Comparison of ENCODE assay signal across 1 fruit fly cellular context in genomic region chr3L:6494928-6495806, dm6.
TF ChIP-seq lines count a peak whose summit lies in the region.

TSS of gene Vps8 (minus strand) at chr3L:6495297.
TSS of gene sfl (plus strand) at chr3L:6495680.

TF ChIP-seq in whole organism, embryonic, 481 proteins besides CTCF, POLR2A, EP300 and RAD21 (continued from another document and continues in another):
- TF ChIP-seq CG15601 (tag; optimal IDR thresholded peaks at IDR 0.05; lab: Kevin White, UChicago): peak; percentile 4
- TF ChIP-seq nmo (GFP tag; optimal IDR thresholded peaks at IDR 0.05; lab: Kevin White, UChicago): peak; percentile 48
- TF ChIP-seq Hr39 (optimal IDR thresholded peaks at IDR 0.05; lab: Kevin White, UChicago): no peak
- peak; percentile 78 for TF ChIP-seq sna (GFP tag; IDR thresholded peaks at IDR 0.05; lab: Robert Waterston, UW; ENCODE audit: partially characterized antibody)
- TF ChIP-seq CG15073 (GFP tag; optimal IDR thresholded peaks at IDR 0.05; lab: Kevin White, UChicago): no peak
- TF ChIP-seq Nf-YC (tag; optimal IDR thresholded peaks at IDR 0.05; lab: Kevin White, UChicago): peak; percentile 42
- no peak for TF ChIP-seq Trl (optimal IDR thresholded peaks at IDR 0.05; lab: Kevin White, UChicago)
- TF ChIP-seq Trl (GFP tag; optimal IDR thresholded peaks at IDR 0.05; lab: Kevin White, UChicago): no peak
- TF ChIP-seq Tbp (GFP tag; optimal IDR thresholded peaks at IDR 0.05; lab: Kevin White, UChicago): no peak
- TF ChIP-seq phol (tag; optimal IDR thresholded peaks at IDR 0.05; lab: Kevin White, UChicago): peak; percentile 56
- TF ChIP-seq HLH54F (GFP tag; optimal IDR thresholded peaks at IDR 0.05; lab: Kevin White, UChicago): peak; percentile 13
- TF ChIP-seq wor (GFP tag; IDR thresholded peaks at IDR 0.05; lab: Robert Waterston, UW): no peak
- no peak for TF ChIP-seq ftz-f1 (GFP tag; optimal IDR thresholded peaks at IDR 0.05; lab: Kevin White, UChicago)
- TF ChIP-seq CG31224 (GFP tag; IDR thresholded peaks at IDR 0.05; lab: Robert Waterston, UW): no peak
- no peak for TF ChIP-seq CG17802 (tag; optimal IDR thresholded peaks at IDR 0.05; lab: Kevin White, UChicago)
- TF ChIP-seq Dad (GFP tag; optimal IDR thresholded peaks at IDR 0.05; lab: Kevin White, UChicago): no peak
- TF ChIP-seq pfk (GFP tag; optimal IDR thresholded peaks at IDR 0.05; lab: Kevin White, UChicago): no peak
- peak; percentile 3 for TF ChIP-seq CG4617 (GFP tag; optimal IDR thresholded peaks at IDR 0.05; lab: Kevin White, UChicago; ENCODE audit: borderline replicate concordance)
- TF ChIP-seq chm (GFP tag; IDR thresholded peaks at IDR 0.05; lab: Robert Waterston, UW): peak; percentile 32
- TF ChIP-seq Hmr (GFP tag; optimal IDR thresholded peaks at IDR 0.05; lab: Kevin White, UChicago): peak; percentile 52
- no peak for TF ChIP-seq B-H2 (GFP tag; optimal IDR thresholded peaks at IDR 0.05; lab: Kevin White, UChicago)
- TF ChIP-seq jigr1 (GFP tag; IDR thresholded peaks at IDR 0.05; lab: Robert Waterston, UW): peak; percentile 41; the same call in 1 of the 3 replicates
- no peak for TF ChIP-seq CG6683 (GFP tag; optimal IDR thresholded peaks at IDR 0.05; lab: Kevin White, UChicago)
- no peak for TF ChIP-seq slou (GFP tag; optimal IDR thresholded peaks at IDR 0.05; lab: Kevin White, UChicago)
- no peak for TF ChIP-seq Stat92E (GFP tag; optimal IDR thresholded peaks at IDR 0.05; lab: Kevin White, UChicago)
- TF ChIP-seq CG3995 (GFP tag; optimal IDR thresholded peaks at IDR 0.05; lab: Kevin White, UChicago): no peak
- TF ChIP-seq Xrp1 (GFP tag; IDR thresholded peaks at IDR 0.05; lab: Robert Waterston, UW): no peak
- TF ChIP-seq CG8359 (GFP tag; optimal IDR thresholded peaks at IDR 0.05; lab: Kevin White, UChicago; ENCODE audit: borderline replicate concordance): no peak
- peak; percentile 82 for TF ChIP-seq ato (GFP tag; IDR thresholded peaks at IDR 0.05; lab: Robert Waterston, UW; ENCODE audit: partially characterized antibody)
- no peak for TF ChIP-seq CrebB (tag; optimal IDR thresholded peaks at IDR 0.05; lab: Kevin White, UChicago)
- TF ChIP-seq CG18476 (GFP tag; optimal IDR thresholded peaks at IDR 0.05; lab: Kevin White, UChicago): peak; percentile 30
- peak; percentile 87 for TF ChIP-seq vnd (GFP tag; IDR thresholded peaks at IDR 0.05; lab: Robert Waterston, UW; ENCODE audit: partially characterized antibody)
- no peak for TF ChIP-seq fu2 (GFP tag; optimal IDR thresholded peaks at IDR 0.05; lab: Kevin White, UChicago)
- TF ChIP-seq CG9817 (tag; optimal IDR thresholded peaks at IDR 0.05; lab: Kevin White, UChicago): no peak
- peak; percentile 5 for TF ChIP-seq exex (tag; optimal IDR thresholded peaks at IDR 0.05; lab: Kevin White, UChicago)
- TF ChIP-seq CG31365 (tag; optimal IDR thresholded peaks at IDR 0.05; lab: Kevin White, UChicago): no peak
- TF ChIP-seq dmrt99B (tag; optimal IDR thresholded peaks at IDR 0.05; lab: Kevin White, UChicago): peak; percentile 22
- no peak for TF ChIP-seq sens-2 (GFP tag; IDR thresholded peaks at IDR 0.05; lab: Robert Waterston, UW)
- TF ChIP-seq NfI (GFP tag; optimal IDR thresholded peaks at IDR 0.05; lab: Kevin White, UChicago): peak; percentile 27
- TF ChIP-seq pros (GFP tag; optimal IDR thresholded peaks at IDR 0.05; lab: Kevin White, UChicago): no peak
- no peak for TF ChIP-seq CG10654 (GFP tag; optimal IDR thresholded peaks at IDR 0.05; lab: Kevin White, UChicago)
- TF ChIP-seq E2f1 (GFP tag; IDR thresholded peaks at IDR 0.05; lab: Robert Waterston, UW): no peak
- TF ChIP-seq bigmax (GFP tag; optimal IDR thresholded peaks at IDR 0.05; lab: Kevin White, UChicago): no peak
- TF ChIP-seq bsh (GFP tag; optimal IDR thresholded peaks at IDR 0.05; lab: Kevin White, UChicago): no peak
- TF ChIP-seq pan (optimal IDR thresholded peaks at IDR 0.05; lab: Kevin White, UChicago): no peak
- no peak for TF ChIP-seq pan (GFP tag; optimal IDR thresholded peaks at IDR 0.05 in 1 of 2, IDR thresholded peaks at IDR 0.05 in 1 of 2)
- TF ChIP-seq scrt (GFP tag; optimal IDR thresholded peaks at IDR 0.05; lab: Kevin White, UChicago): no peak
- peak; percentile 15 for TF ChIP-seq Xbp1 (GFP tag; optimal IDR thresholded peaks at IDR 0.05; lab: Kevin White, UChicago)
- peak; percentile 12 for TF ChIP-seq CG13424 (tag; optimal IDR thresholded peaks at IDR 0.05; lab: Kevin White, UChicago)
- TF ChIP-seq eve (GFP tag; optimal IDR thresholded peaks at IDR 0.05; lab: Kevin White, UChicago): no peak
- no peak for TF ChIP-seq insv (GFP tag; optimal IDR thresholded peaks at IDR 0.05; lab: Kevin White, UChicago)
- TF ChIP-seq Sin3A (optimal IDR thresholded peaks at IDR 0.05; lab: Kevin White, UChicago): peak; percentile 69
- TF ChIP-seq CG6272 (GFP tag; IDR thresholded peaks at IDR 0.05; lab: Robert Waterston, UW): 0 out of 2 replicates have a peak, but pooled peaks have one; percentile 15
- TF ChIP-seq nau (GFP tag; optimal IDR thresholded peaks at IDR 0.05; lab: Kevin White, UChicago): no peak
- no peak for TF ChIP-seq CG12942 (GFP tag; optimal IDR thresholded peaks at IDR 0.05; lab: Kevin White, UChicago)
- no peak for TF ChIP-seq Dbx (GFP tag; IDR thresholded peaks at IDR 0.05; lab: Robert Waterston, UW)
- no peak for TF ChIP-seq Eip74EF (GFP tag; optimal IDR thresholded peaks at IDR 0.05; lab: Kevin White, UChicago)
- TF ChIP-seq CkIIα-i1 (GFP tag; IDR thresholded peaks at IDR 0.05; lab: Robert Waterston, UW): no peak
- no peak for TF ChIP-seq Lpt (GFP tag; optimal IDR thresholded peaks at IDR 0.05; lab: Kevin White, UChicago)
- no peak for TF ChIP-seq CG8388 (GFP tag; optimal IDR thresholded peaks at IDR 0.05; lab: Kevin White, UChicago)
- peak; percentile 32; the same call in 1 of the 2 replicates for TF ChIP-seq sob (GFP tag; IDR thresholded peaks at IDR 0.05; lab: Robert Waterston, UW)
- peak; percentile 69; the same call in 2 of the 3 replicates for TF ChIP-seq CG34422 (GFP tag; IDR thresholded peaks at IDR 0.05; lab: Robert Waterston, UW)
- TF ChIP-seq Ptx1 (GFP tag; IDR thresholded peaks at IDR 0.05; lab: Robert Waterston, UW): no peak
- peak; percentile 45 for TF ChIP-seq YL-1 (GFP tag; optimal IDR thresholded peaks at IDR 0.05; lab: Kevin White, UChicago)
- TF ChIP-seq CG14667 (GFP tag; IDR thresholded peaks at IDR 0.05; lab: Robert Waterston, UW): no peak
- peak; percentile 79 for TF ChIP-seq Doc3 (GFP tag; IDR thresholded peaks at IDR 0.05; lab: Robert Waterston, UW; ENCODE audit: partially characterized antibody)
- TF ChIP-seq Sry-β (GFP tag; optimal IDR thresholded peaks at IDR 0.05; lab: Kevin White, UChicago): no peak
- TF ChIP-seq CG9797 (GFP tag; optimal IDR thresholded peaks at IDR 0.05; lab: Kevin White, UChicago): peak; percentile 10
- TF ChIP-seq CG15269 (tag; optimal IDR thresholded peaks at IDR 0.05; lab: Kevin White, UChicago): peak; percentile 9
- TF ChIP-seq CG7963 (GFP tag; IDR thresholded peaks at IDR 0.05; lab: Robert Waterston, UW; ENCODE audit: partially characterized antibody): peak; percentile 79
- no peak for TF ChIP-seq Usf (GFP tag; optimal IDR thresholded peaks at IDR 0.05; lab: Kevin White, UChicago)
- no peak for TF ChIP-seq CG1529 (GFP tag; optimal IDR thresholded peaks at IDR 0.05; lab: Kevin White, UChicago)
- no peak for TF ChIP-seq Kr (GFP tag; optimal IDR thresholded peaks at IDR 0.05; lab: Kevin White, UChicago)
- TF ChIP-seq CG32772 (GFP tag; IDR thresholded peaks at IDR 0.05; lab: Robert Waterston, UW): no peak
- peak; percentile 15 for TF ChIP-seq her (GFP tag; optimal IDR thresholded peaks at IDR 0.05; lab: Kevin White, UChicago)
- no peak for TF ChIP-seq CG11723 (GFP tag; optimal IDR thresholded peaks at IDR 0.05; lab: Kevin White, UChicago)
- TF ChIP-seq luna (GFP tag; optimal IDR thresholded peaks at IDR 0.05; lab: Kevin White, UChicago): no peak
- no peak for TF ChIP-seq crol (GFP tag; IDR thresholded peaks at IDR 0.05; lab: Robert Waterston, UW)
- TF ChIP-seq maf-S (GFP tag; optimal IDR thresholded peaks at IDR 0.05; lab: Kevin White, UChicago): no peak
- TF ChIP-seq Side (GFP tag; optimal IDR thresholded peaks at IDR 0.05; lab: Kevin White, UChicago): peak; percentile 1
- TF ChIP-seq CG11093 (GFP tag; IDR thresholded peaks at IDR 0.05; lab: Robert Waterston, UW): no peak
- TF ChIP-seq CG33213 (GFP tag; optimal IDR thresholded peaks at IDR 0.05; lab: Kevin White, UChicago): peak; percentile 12
- TF ChIP-seq ERR (GFP tag; optimal IDR thresholded peaks at IDR 0.05; lab: Kevin White, UChicago): no peak
- no peak for TF ChIP-seq PHDP (tag; optimal IDR thresholded peaks at IDR 0.05; lab: Kevin White, UChicago)
- no peak for TF ChIP-seq CG30431 (GFP tag; optimal IDR thresholded peaks at IDR 0.05; lab: Kevin White, UChicago)
- TF ChIP-seq CG16779 (GFP tag; IDR thresholded peaks at IDR 0.05; lab: Robert Waterston, UW): no peak
- TF ChIP-seq H2.0 (GFP tag; IDR thresholded peaks at IDR 0.05; lab: Robert Waterston, UW): no peak
- no peak for TF ChIP-seq fd3F (GFP tag; optimal IDR thresholded peaks at IDR 0.05; lab: Kevin White, UChicago)
- no peak for TF ChIP-seq CG13123 (GFP tag; optimal IDR thresholded peaks at IDR 0.05; lab: Kevin White, UChicago)
- peak; percentile 15 for TF ChIP-seq Blimp-1 (GFP tag; optimal IDR thresholded peaks at IDR 0.05; lab: Kevin White, UChicago)
- no peak for TF ChIP-seq Poxn (GFP tag; IDR thresholded peaks at IDR 0.05; lab: Robert Waterston, UW)
- TF ChIP-seq Dip3 (GFP tag; optimal IDR thresholded peaks at IDR 0.05; lab: Kevin White, UChicago): no peak
- no peak for TF ChIP-seq CG4854 (GFP tag; optimal IDR thresholded peaks at IDR 0.05; lab: Kevin White, UChicago)
- TF ChIP-seq CG9876 (GFP tag; optimal IDR thresholded peaks at IDR 0.05; lab: Kevin White, UChicago): no peak
- TF ChIP-seq cad (GFP tag; optimal IDR thresholded peaks at IDR 0.05; lab: Kevin White, UChicago): no peak
- TF ChIP-seq mirr (GFP tag; optimal IDR thresholded peaks at IDR 0.05; lab: Kevin White, UChicago): no peak
- no peak for TF ChIP-seq CG3065 (GFP tag; optimal IDR thresholded peaks at IDR 0.05; lab: Kevin White, UChicago)
- TF ChIP-seq CG8924 (tag; optimal IDR thresholded peaks at IDR 0.05; lab: Kevin White, UChicago): peak; percentile 34
- no peak for TF ChIP-seq GATAe (GFP tag; conservative IDR thresholded peaks at IDR 0.05; lab: Robert Waterston, UW)
- no peak for TF ChIP-seq dmrt11E (tag; optimal IDR thresholded peaks at IDR 0.05; lab: Kevin White, UChicago)
- peak; percentile 69 for TF ChIP-seq CG14710 (tag; optimal IDR thresholded peaks at IDR 0.05; lab: Kevin White, UChicago)
- TF ChIP-seq hkb (optimal IDR thresholded peaks at IDR 0.05; lab: Kevin White, UChicago): no peak
- TF ChIP-seq hkb (GFP tag; IDR thresholded peaks at IDR 0.05; lab: Robert Waterston, UW): peak; percentile 33; the same call in 1 of the 2 replicates
- TF ChIP-seq D19B (GFP tag; optimal IDR thresholded peaks at IDR 0.05; lab: Kevin White, UChicago): no peak
- TF ChIP-seq eyg (GFP tag; optimal IDR thresholded peaks at IDR 0.05; lab: Kevin White, UChicago): no peak
- TF ChIP-seq CG17912 (GFP tag; optimal IDR thresholded peaks at IDR 0.05; lab: Kevin White, UChicago): no peak
- TF ChIP-seq CG10565 (GFP tag; optimal IDR thresholded peaks at IDR 0.05; lab: Kevin White, UChicago): no peak
- TF ChIP-seq gro (GFP tag; optimal IDR thresholded peaks at IDR 0.05; lab: Kevin White, UChicago): peak; percentile 18
- 0 out of 2 replicates have a peak, but pooled peaks have one; percentile 37 for TF ChIP-seq vvl (GFP tag; IDR thresholded peaks at IDR 0.05; lab: Robert Waterston, UW)
- TF ChIP-seq CG9215 (GFP tag; IDR thresholded peaks at IDR 0.05; lab: Robert Waterston, UW): no peak
- TF ChIP-seq twi (tag; optimal IDR thresholded peaks at IDR 0.05; lab: Kevin White, UChicago): peak; percentile 3
- peak; percentile 90 for TF ChIP-seq Scr (GFP tag; IDR thresholded peaks at IDR 0.05; lab: Robert Waterston, UW; ENCODE audit: partially characterized antibody)
- TF ChIP-seq ab (GFP tag; optimal IDR thresholded peaks at IDR 0.05; lab: Kevin White, UChicago): no peak
- no peak for TF ChIP-seq bab2 (GFP tag; optimal IDR thresholded peaks at IDR 0.05; lab: Kevin White, UChicago)
- no peak for TF ChIP-seq Rx (GFP tag; IDR thresholded peaks at IDR 0.05; lab: Robert Waterston, UW)
- no peak for TF ChIP-seq CG4404 (GFP tag; IDR thresholded peaks at IDR 0.05; lab: Robert Waterston, UW)
- TF ChIP-seq corto (GFP tag; optimal IDR thresholded peaks at IDR 0.05; lab: Kevin White, UChicago): no peak
- peak; percentile 32 for TF ChIP-seq Lhr (GFP tag; optimal IDR thresholded peaks at IDR 0.05; lab: Kevin White, UChicago)
- TF ChIP-seq hth (optimal IDR thresholded peaks at IDR 0.05; lab: Kevin White, UChicago): no peak
- TF ChIP-seq gsb (GFP tag; IDR thresholded peaks at IDR 0.05; lab: Robert Waterston, UW): no peak
- TF ChIP-seq CG2116 (GFP tag; optimal IDR thresholded peaks at IDR 0.05; lab: Kevin White, UChicago): peak; percentile 90
- no peak for TF ChIP-seq Mrtf (GFP tag; IDR thresholded peaks at IDR 0.05; lab: Robert Waterston, UW)
- TF ChIP-seq CG10366 (GFP tag; IDR thresholded peaks at IDR 0.05; lab: Robert Waterston, UW): no peak
- peak; percentile 2 for TF ChIP-seq Oli (tag; optimal IDR thresholded peaks at IDR 0.05; lab: Kevin White, UChicago)
- no peak for TF ChIP-seq ro (GFP tag; IDR thresholded peaks at IDR 0.05; lab: Robert Waterston, UW)
- no peak for TF ChIP-seq dysf (GFP tag; IDR thresholded peaks at IDR 0.05; lab: Robert Waterston, UW)
- TF ChIP-seq crc (GFP tag; optimal IDR thresholded peaks at IDR 0.05; lab: Kevin White, UChicago): no peak
- no peak for TF ChIP-seq stc (GFP tag; IDR thresholded peaks at IDR 0.05; lab: Robert Waterston, UW)
- TF ChIP-seq CG18619 (GFP tag; optimal IDR thresholded peaks at IDR 0.05; lab: Kevin White, UChicago): peak; percentile 1
- no peak for TF ChIP-seq CG1024 (GFP tag; IDR thresholded peaks at IDR 0.05; lab: Robert Waterston, UW)
- no peak for TF ChIP-seq fd96Cb (tag; optimal IDR thresholded peaks at IDR 0.05; lab: Kevin White, UChicago)
- TF ChIP-seq zfh2 (GFP tag; optimal IDR thresholded peaks at IDR 0.05; lab: Kevin White, UChicago): no peak
- peak; percentile 28; the same call in 1 of the 4 replicates for TF ChIP-seq Gug (GFP tag; IDR thresholded peaks at IDR 0.05; lab: Robert Waterston, UW)
- no peak for TF ChIP-seq so (GFP tag; IDR thresholded peaks at IDR 0.05; lab: Robert Waterston, UW)
- TF ChIP-seq seq (GFP tag; IDR thresholded peaks at IDR 0.05; lab: Robert Waterston, UW): no peak
- TF ChIP-seq CG7839 (tag; optimal IDR thresholded peaks at IDR 0.05; lab: Kevin White, UChicago): peak; percentile 7
- peak; percentile 32 for TF ChIP-seq CG10147 (GFP tag; optimal IDR thresholded peaks at IDR 0.05; lab: Kevin White, UChicago)
